Worm (Caenorhabditis elegans): ENCODE measurements around the gene ZK662.2.

ZK662.2 gene

ce11 chrX:15696400-15696799 lies at the start of gene ZK662.2:
TSS of gene ZK662.2 (plus strand) at chrX:15696700.
- TF ChIP-seq klf-2 (GFP tag; conservative IDR thresholded peaks at IDR 0.05) (no peak), med-1 (GFP tag; optimal IDR thresholded peaks at IDR 0.05; ENCODE audit: insufficient read depth) (no peak), T22C8.4 (GFP tag; IDR thresholded peaks at IDR 0.05) (no peak), flt-1 (GFP tag; IDR thresholded peaks at IDR 0.05) (no peak), cog-1 (tag; optimal IDR thresholded peaks at IDR 0.05) (no peak), ztf-23 (GFP tag; IDR thresholded peaks at IDR 0.05) (no peak), ref-1 (GFP tag; conservative IDR thresholded peaks at IDR 0.05) (no peak), ztf-29 (GFP tag; IDR thresholded peaks at IDR 0.05) (no peak), tab-1 (GFP tag; IDR thresholded peaks at IDR 0.05) (no peak)

- no peak for TF ChIP-seq flt-1 (GFP tag; IDR thresholded peaks at IDR 0.05)
- no peak for TF ChIP-seq ztf-23 (GFP tag; IDR thresholded peaks at IDR 0.05)
Observed at ce11 chrX:15647276-15647675, 49.2 kb upstream of the ZK662.2 start, which contains the start of gene F59D12.5. TSS of gene F59D12.5 (minus strand) at chrX:15647369.

- TF ChIP-seq ztf-23 (GFP tag; IDR thresholded peaks at IDR 0.05): no peak
Observed at ce11 chrX:15650428-15650827, 46.1 kb upstream of the ZK662.2 start.

ce11 chrX:15650919-15651420 lies 45.5 kb upstream of the ZK662.2 start, which contains the start of gene F59D12.3:
TSS of gene F59D12.3 (minus strand) at chrX:15650969.
- no peak for TF ChIP-seq ztf-23 (GFP tag; IDR thresholded peaks at IDR 0.05)
- no peak for TF ChIP-seq flt-1 (GFP tag; IDR thresholded peaks at IDR 0.05)
- no peak for TF ChIP-seq klf-2 (GFP tag; conservative IDR thresholded peaks at IDR 0.05)
- TF ChIP-seq tab-1 (GFP tag; IDR thresholded peaks at IDR 0.05): no peak
- TF ChIP-seq cog-1 (tag; optimal IDR thresholded peaks at IDR 0.05): no peak
- no peak for TF ChIP-seq med-1 (GFP tag; optimal IDR thresholded peaks at IDR 0.05; ENCODE audit: insufficient read depth)
- TF ChIP-seq ztf-29 (GFP tag; IDR thresholded peaks at IDR 0.05): no peak
- TF ChIP-seq T22C8.4 (GFP tag; IDR thresholded peaks at IDR 0.05): no peak
- TF ChIP-seq ref-1 (GFP tag; conservative IDR thresholded peaks at IDR 0.05): no peak

- no peak for TF ChIP-seq klf-2 (GFP tag; conservative IDR thresholded peaks at IDR 0.05)
- no peak for TF ChIP-seq ztf-23 (GFP tag; IDR thresholded peaks at IDR 0.05)
- TF ChIP-seq T22C8.4 (GFP tag; IDR thresholded peaks at IDR 0.05): no peak
- TF ChIP-seq ztf-29 (GFP tag; IDR thresholded peaks at IDR 0.05): no peak
- TF ChIP-seq tab-1 (GFP tag; IDR thresholded peaks at IDR 0.05): no peak
- no peak for TF ChIP-seq flt-1 (GFP tag; IDR thresholded peaks at IDR 0.05)
- no peak for TF ChIP-seq cog-1 (tag; optimal IDR thresholded peaks at IDR 0.05)
- TF ChIP-seq med-1 (GFP tag; optimal IDR thresholded peaks at IDR 0.05; ENCODE audit: insufficient read depth): no peak
- TF ChIP-seq ref-1 (GFP tag; conservative IDR thresholded peaks at IDR 0.05): no peak
Observed at ce11 chrX:15653196-15653595, 43.3 kb upstream of the ZK662.2 start.

ce11 chrX:15654969-15655368 lies 41.5 kb upstream of the ZK662.2 start:
- TF ChIP-seq med-1 (GFP tag; optimal IDR thresholded peaks at IDR 0.05; ENCODE audit: insufficient read depth) (no peak), flt-1 (GFP tag; IDR thresholded peaks at IDR 0.05) (no peak), klf-2 (GFP tag; conservative IDR thresholded peaks at IDR 0.05) (no peak), ref-1 (GFP tag; conservative IDR thresholded peaks at IDR 0.05) (no peak), cog-1 (tag; optimal IDR thresholded peaks at IDR 0.05) (no peak), tab-1 (GFP tag; IDR thresholded peaks at IDR 0.05) (no peak), ztf-23 (GFP tag; IDR thresholded peaks at IDR 0.05) (no peak), T22C8.4 (GFP tag; IDR thresholded peaks at IDR 0.05) (no peak), ztf-29 (GFP tag; IDR thresholded peaks at IDR 0.05) (no peak)

ce11 chrX:15655623-15656022 lies 40.9 kb upstream of the ZK662.2 start:
- TF ChIP-seq med-1 (GFP tag; optimal IDR thresholded peaks at IDR 0.05; ENCODE audit: insufficient read depth): no peak
- no peak for TF ChIP-seq ref-1 (GFP tag; conservative IDR thresholded peaks at IDR 0.05)
- no peak for TF ChIP-seq tab-1 (GFP tag; IDR thresholded peaks at IDR 0.05)
- no peak for TF ChIP-seq ztf-29 (GFP tag; IDR thresholded peaks at IDR 0.05)
- TF ChIP-seq klf-2 (GFP tag; conservative IDR thresholded peaks at IDR 0.05): no peak
- no peak for TF ChIP-seq ztf-23 (GFP tag; IDR thresholded peaks at IDR 0.05)
- TF ChIP-seq cog-1 (tag; optimal IDR thresholded peaks at IDR 0.05): no peak
- no peak for TF ChIP-seq T22C8.4 (GFP tag; IDR thresholded peaks at IDR 0.05)
- TF ChIP-seq flt-1 (GFP tag; IDR thresholded peaks at IDR 0.05): no peak

ce11 chrX:15657773-15658172 lies 38.7 kb upstream of the ZK662.2 start:
- no peak for TF ChIP-seq klf-2 (GFP tag; conservative IDR thresholded peaks at IDR 0.05)
- no peak for TF ChIP-seq T22C8.4 (GFP tag; IDR thresholded peaks at IDR 0.05)
- no peak for TF ChIP-seq cog-1 (tag; optimal IDR thresholded peaks at IDR 0.05)
- no peak for TF ChIP-seq ztf-23 (GFP tag; IDR thresholded peaks at IDR 0.05)

- TF ChIP-seq ztf-29 (GFP tag; IDR thresholded peaks at IDR 0.05): no peak
- TF ChIP-seq med-1 (GFP tag; optimal IDR thresholded peaks at IDR 0.05; ENCODE audit: insufficient read depth): no peak
- no peak for TF ChIP-seq T22C8.4 (GFP tag; IDR thresholded peaks at IDR 0.05)
- TF ChIP-seq klf-2 (GFP tag; conservative IDR thresholded peaks at IDR 0.05): no peak
- TF ChIP-seq ref-1 (GFP tag; conservative IDR thresholded peaks at IDR 0.05): no peak
- no peak for TF ChIP-seq flt-1 (GFP tag; IDR thresholded peaks at IDR 0.05)
- no peak for TF ChIP-seq cog-1 (tag; optimal IDR thresholded peaks at IDR 0.05)
Observed at ce11 chrX:15659561-15659960, 36.9 kb upstream of the ZK662.2 start.

- no peak for TF ChIP-seq ref-1 (GFP tag; conservative IDR thresholded peaks at IDR 0.05)
- no peak for TF ChIP-seq tab-1 (GFP tag; IDR thresholded peaks at IDR 0.05)
- TF ChIP-seq cog-1 (tag; optimal IDR thresholded peaks at IDR 0.05): no peak
- no peak for TF ChIP-seq ztf-29 (GFP tag; IDR thresholded peaks at IDR 0.05)
- TF ChIP-seq med-1 (GFP tag; optimal IDR thresholded peaks at IDR 0.05; ENCODE audit: insufficient read depth): no peak
- no peak for TF ChIP-seq klf-2 (GFP tag; conservative IDR thresholded peaks at IDR 0.05)
- TF ChIP-seq T22C8.4 (GFP tag; IDR thresholded peaks at IDR 0.05): no peak
- no peak for TF ChIP-seq ztf-23 (GFP tag; IDR thresholded peaks at IDR 0.05)
Observed at ce11 chrX:15663740-15664139, 32.8 kb upstream of the ZK662.2 start.
